Fruit fly (Drosophila melanogaster): ENCODE measurements around the gene PlexB.

Gene PlexB

dm6 chr4:67063-67684 is 23.6 kb upstream of the PlexB start, which contains the start of gene RpS3A (continued):
- peak; percentile 13 for TF ChIP-seq exex (tag; optimal IDR thresholded peaks at IDR 0.05)
- TF ChIP-seq nmo (GFP tag; optimal IDR thresholded peaks at IDR 0.05), result peak; percentile 81
- peak; percentile 63 for TF ChIP-seq Sry-δ (GFP tag; optimal IDR thresholded peaks at IDR 0.05)
- no peak for TF ChIP-seq al (GFP tag; IDR thresholded peaks at IDR 0.05)
- TF ChIP-seq CG9215 (GFP tag; IDR thresholded peaks at IDR 0.05), result no peak
- TF ChIP-seq luna (GFP tag; optimal IDR thresholded peaks at IDR 0.05), result peak; percentile 8
- peak; percentile 86 for TF ChIP-seq CG6765 (GFP tag; optimal IDR thresholded peaks at IDR 0.05)
- peak; percentile 75 for TF ChIP-seq pb (GFP tag; optimal IDR thresholded peaks at IDR 0.05)
- peak; percentile 28 for TF ChIP-seq Deaf1 (tag; optimal IDR thresholded peaks at IDR 0.05)
- TF ChIP-seq CG30020 (tag; optimal IDR thresholded peaks at IDR 0.05), result peak; percentile 99
- TF ChIP-seq BtbVII (GFP tag; optimal IDR thresholded peaks at IDR 0.05), result peak; percentile 85
- TF ChIP-seq Usf (GFP tag; optimal IDR thresholded peaks at IDR 0.05), result peak; percentile 85
- no peak for TF ChIP-seq cad (GFP tag; optimal IDR thresholded peaks at IDR 0.05)
- peak; percentile 97 for TF ChIP-seq NC2β (GFP tag; optimal IDR thresholded peaks at IDR 0.05)
- TF ChIP-seq Xbp1 (GFP tag; optimal IDR thresholded peaks at IDR 0.05), result peak; percentile 79
- TF ChIP-seq CG17385 (GFP tag; optimal IDR thresholded peaks at IDR 0.05), result peak; percentile 80
- no peak; the same call in 1 of the 2 replicates for TF ChIP-seq CG10366 (GFP tag; IDR thresholded peaks at IDR 0.05)
- TF ChIP-seq D19A (tag; optimal IDR thresholded peaks at IDR 0.05), result peak; percentile 35
- peak; percentile 72 for TF ChIP-seq HLH54F (GFP tag; optimal IDR thresholded peaks at IDR 0.05)
- peak; percentile 76 for TF ChIP-seq mam (GFP tag; optimal IDR thresholded peaks at IDR 0.05)
- peak; percentile 60 to 71 for TF ChIP-seq Eip74EF (GFP tag; optimal IDR thresholded peaks at IDR 0.05)
- peak; percentile 73 for TF ChIP-seq CG4424 (GFP tag; optimal IDR thresholded peaks at IDR 0.05)
- peak; percentile 37 for TF ChIP-seq CG1792 (GFP tag; optimal IDR thresholded peaks at IDR 0.05)
- peak; percentile 72 for TF ChIP-seq CG14710 (tag; optimal IDR thresholded peaks at IDR 0.05)
- TF ChIP-seq CG6654 (GFP tag; optimal IDR thresholded peaks at IDR 0.05), result peak; percentile 51
- peak; percentile 67 for TF ChIP-seq CG10147 (GFP tag; optimal IDR thresholded peaks at IDR 0.05)
- TF ChIP-seq Hand (GFP tag; optimal IDR thresholded peaks at IDR 0.05), result peak; percentile 76
- TF ChIP-seq CG10654 (GFP tag; optimal IDR thresholded peaks at IDR 0.05), result peak; percentile 68
- TF ChIP-seq CG16815 (GFP tag; optimal IDR thresholded peaks at IDR 0.05), result peak; percentile 68
- TF ChIP-seq CG31224 (GFP tag; IDR thresholded peaks at IDR 0.05), result no peak

- TF ChIP-seq sima (GFP tag; optimal IDR thresholded peaks at IDR 0.05), result no peak
- TF ChIP-seq CG2678 (tag; optimal IDR thresholded peaks at IDR 0.05), result no peak
- TF ChIP-seq CG16815 (GFP tag; optimal IDR thresholded peaks at IDR 0.05), result no peak
- no peak for TF ChIP-seq vnd (GFP tag; IDR thresholded peaks at IDR 0.05; ENCODE audit: partially characterized antibody)
- TF ChIP-seq Dbx (GFP tag; IDR thresholded peaks at IDR 0.05), result no peak
- peak; percentile 58 for TF ChIP-seq CoRest (tag; optimal IDR thresholded peaks at IDR 0.05)
- TF ChIP-seq dmrt99B (tag; optimal IDR thresholded peaks at IDR 0.05), result no peak
- no peak for TF ChIP-seq pfk (GFP tag; optimal IDR thresholded peaks at IDR 0.05)
- TF ChIP-seq pnt (GFP tag; optimal IDR thresholded peaks at IDR 0.05), result no peak
- no peak for TF ChIP-seq CG10366 (GFP tag; IDR thresholded peaks at IDR 0.05)
- no peak for TF ChIP-seq Hr51 (GFP tag; optimal IDR thresholded peaks at IDR 0.05)
- TF ChIP-seq Chrac-16 (GFP tag; optimal IDR thresholded peaks at IDR 0.05), result no peak
- TF ChIP-seq btn (GFP tag; optimal IDR thresholded peaks at IDR 0.05), result no peak
- no peak for TF ChIP-seq croc (GFP tag; conservative IDR thresholded peaks at IDR 0.05)
- TF ChIP-seq dysf (GFP tag; IDR thresholded peaks at IDR 0.05), result no peak
- no peak for TF ChIP-seq CG9609 (GFP tag; optimal IDR thresholded peaks at IDR 0.05)
- no peak for TF ChIP-seq Hr39 (optimal IDR thresholded peaks at IDR 0.05)
- peak; percentile 72 for TF ChIP-seq Lhr (GFP tag; optimal IDR thresholded peaks at IDR 0.05)
- TF ChIP-seq ci (GFP tag; IDR thresholded peaks at IDR 0.05), result no peak
- TF ChIP-seq CG17359 (tag; optimal IDR thresholded peaks at IDR 0.05), result no peak
- no peak for TF ChIP-seq CG14860 (GFP tag; IDR thresholded peaks at IDR 0.05; ENCODE audit: partially characterized antibody)
- no peak for TF ChIP-seq HmgZ (tag; optimal IDR thresholded peaks at IDR 0.05)
- no peak for TF ChIP-seq cg (GFP tag; optimal IDR thresholded peaks at IDR 0.05)
These were observed 19.7 kb upstream of the PlexB start for dm6 chr4:63307-63706.
